Fruit fly (Drosophila melanogaster): ENCODE results near the gene Sfp36F.

Sfp36F gene

DNA sequence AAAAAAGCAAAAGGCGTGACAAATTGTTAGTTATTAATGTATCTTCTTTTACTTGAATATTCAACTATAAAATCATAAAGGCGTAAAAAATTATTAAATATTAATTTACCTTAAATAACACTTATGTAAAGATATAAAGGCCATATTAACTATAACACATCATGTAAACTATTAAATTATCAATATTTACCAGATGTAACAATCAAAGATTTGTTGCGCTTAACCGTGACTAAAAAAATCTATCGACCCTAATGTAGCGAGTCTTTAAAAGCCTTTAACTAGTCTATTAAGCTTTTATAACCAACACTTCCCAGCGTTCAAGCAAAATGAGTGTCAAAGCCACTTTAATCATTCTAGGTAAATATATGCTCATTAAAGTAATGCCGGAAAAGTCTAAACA lies at the start of gene Sfp36F:
Sfp36F (plus strand) TSS at position 301 of the 400 bp plus-strand sequence.
- TF ChIP-seq noc (tag; optimal IDR thresholded peaks at IDR 0.05) = no peak

DNA sequence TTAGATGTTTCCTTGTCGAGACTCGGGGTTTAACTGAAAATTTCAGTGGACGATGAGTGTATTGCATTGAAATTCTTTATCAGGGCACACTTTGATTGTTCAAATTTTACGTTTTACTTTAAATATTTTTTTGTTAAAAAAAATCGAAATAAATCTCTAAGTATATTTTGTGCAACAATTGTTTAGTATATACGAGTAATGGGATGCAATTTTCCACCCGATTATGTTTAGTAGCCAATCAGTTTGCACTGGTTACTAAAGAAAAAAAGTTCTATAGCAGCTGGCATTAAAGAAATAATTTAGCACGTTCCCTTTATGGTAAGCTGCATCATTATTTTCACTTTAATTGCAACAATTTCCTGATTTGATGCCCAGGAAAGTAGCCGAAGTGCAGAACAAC lies 34.4 kb upstream of the Sfp36F start, which contains the start of gene CG31788:
CG31788 (minus strand) TSS at position 101 of the 400 bp plus-strand sequence.
- TF ChIP-seq noc (tag; optimal IDR thresholded peaks at IDR 0.05) = no peak

DNA sequence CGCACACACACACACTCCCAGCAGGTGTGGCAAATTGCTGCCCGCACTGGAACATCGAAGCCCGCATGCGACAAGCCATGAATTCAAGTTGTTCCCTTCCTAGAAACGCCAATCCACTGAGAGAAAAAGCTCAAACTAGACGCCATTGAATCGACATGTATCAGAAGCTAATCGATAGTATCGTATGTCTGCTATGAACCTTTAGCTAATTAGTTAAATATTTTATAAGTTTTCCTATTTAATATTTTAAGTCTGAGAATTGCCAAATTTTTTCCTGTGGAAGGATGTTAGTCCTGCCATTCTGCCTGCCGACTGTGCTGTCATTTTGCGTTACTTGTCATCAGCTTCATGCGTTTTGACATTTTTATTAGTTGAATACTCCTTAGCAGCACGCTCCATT lies 24.5 kb upstream of the Sfp36F start:
- no peak for TF ChIP-seq noc (tag; optimal IDR thresholded peaks at IDR 0.05)

DNA sequence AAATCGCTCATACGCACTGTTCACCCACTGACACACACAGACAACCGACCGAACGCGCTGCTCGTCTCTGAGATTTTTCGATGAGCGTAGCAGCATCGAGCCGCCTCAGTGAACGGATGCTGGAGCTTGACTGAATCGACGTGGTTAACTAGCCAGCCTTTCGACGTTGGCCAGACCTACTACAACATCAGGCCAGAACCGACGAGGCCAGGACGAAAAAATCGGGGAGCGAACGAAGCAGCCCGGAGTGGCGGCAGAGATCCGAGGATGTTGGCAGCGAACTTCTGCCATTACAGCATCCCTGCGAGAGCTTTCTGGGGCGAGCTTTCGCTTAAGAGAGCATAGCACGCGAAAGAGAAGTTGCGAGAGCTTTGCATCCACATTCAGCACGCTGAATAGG lies 16.7 kb upstream of the Sfp36F start, which contains the start of gene CG42750:
CG42750 (minus strand) TSS at position 108 of the 400 bp plus-strand sequence.
- TF ChIP-seq noc (tag; optimal IDR thresholded peaks at IDR 0.05) = no peak

DNA sequence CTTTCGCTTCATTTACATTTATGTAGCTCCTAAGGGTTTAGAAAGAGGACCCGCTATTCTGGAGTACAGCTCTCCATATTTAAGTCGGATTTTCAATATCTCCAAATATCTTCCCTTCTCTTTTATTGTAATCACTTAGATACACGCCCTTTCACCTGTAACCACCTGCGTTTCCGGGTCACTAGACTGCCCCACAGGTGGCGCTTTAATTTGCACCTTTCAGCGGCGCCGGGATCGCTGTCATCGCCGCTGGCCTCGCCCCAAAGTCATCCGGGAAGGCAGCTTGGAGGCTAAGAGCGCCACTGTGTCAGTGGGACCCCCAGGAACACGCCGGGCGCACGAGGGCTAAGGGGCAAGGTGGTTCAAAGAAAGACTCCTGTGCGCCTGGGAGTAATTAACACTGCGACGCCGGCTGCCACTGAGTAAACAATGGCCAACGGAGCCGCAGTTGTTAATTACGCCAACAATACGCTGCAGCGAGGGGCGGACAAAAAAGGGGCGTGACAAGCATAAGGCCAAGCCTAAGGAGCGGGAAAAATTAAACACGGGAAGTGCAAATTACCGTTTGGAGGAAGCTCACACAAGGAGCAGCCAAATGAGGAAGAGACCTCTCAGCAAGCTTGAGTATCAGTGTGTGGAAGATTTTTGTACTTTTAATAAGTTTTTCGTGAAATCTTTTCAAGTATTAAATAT lies 8.0 kb upstream of the Sfp36F start:
- TF ChIP-seq noc (tag; optimal IDR thresholded peaks at IDR 0.05) = no peak

DNA sequence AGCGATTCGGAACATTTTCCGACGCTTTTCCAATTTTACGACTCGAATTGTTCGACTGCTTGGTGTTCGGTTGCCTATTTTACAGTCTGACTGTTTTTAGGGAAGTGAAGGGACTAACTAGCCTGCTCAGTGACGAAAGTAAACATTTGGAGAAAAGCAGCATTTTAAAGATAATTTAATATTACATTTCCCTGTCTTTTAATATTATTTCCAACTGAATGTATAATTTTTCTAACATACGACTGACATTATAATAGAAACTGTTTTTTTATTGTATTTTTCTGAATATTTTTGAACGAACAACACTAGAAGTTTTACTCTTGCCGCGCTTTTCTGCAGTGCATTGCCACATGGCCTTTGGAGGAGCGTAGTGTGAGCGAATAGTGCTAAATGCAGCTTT lies 6.7 kb upstream of the Sfp36F start, which contains the start of gene CG31787:
CG31787 (minus strand) TSS at position 101 of the 400 bp plus-strand sequence.
- no peak for TF ChIP-seq noc (tag; optimal IDR thresholded peaks at IDR 0.05)

DNA sequence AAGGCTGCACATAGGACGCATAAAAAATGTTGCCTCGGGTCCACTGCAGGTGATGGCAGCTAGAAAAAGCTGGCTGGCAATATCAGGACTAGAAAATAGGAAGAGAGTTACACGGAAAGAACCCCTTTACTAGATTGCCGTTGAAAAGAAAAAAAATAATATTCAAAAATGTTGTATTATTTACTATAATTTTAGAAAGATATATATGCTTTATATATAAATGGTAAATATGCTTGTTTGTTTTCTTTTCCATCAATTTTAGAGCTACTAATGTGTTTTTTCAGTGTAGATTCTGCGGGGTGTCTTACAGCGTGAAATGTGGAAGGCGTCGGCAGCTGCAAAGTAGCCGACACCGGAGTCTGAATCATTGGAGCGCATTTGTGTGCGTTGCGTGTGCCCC lies 5.2 kb upstream of the Sfp36F start:
- TF ChIP-seq noc (tag; optimal IDR thresholded peaks at IDR 0.05) = no peak

DNA sequence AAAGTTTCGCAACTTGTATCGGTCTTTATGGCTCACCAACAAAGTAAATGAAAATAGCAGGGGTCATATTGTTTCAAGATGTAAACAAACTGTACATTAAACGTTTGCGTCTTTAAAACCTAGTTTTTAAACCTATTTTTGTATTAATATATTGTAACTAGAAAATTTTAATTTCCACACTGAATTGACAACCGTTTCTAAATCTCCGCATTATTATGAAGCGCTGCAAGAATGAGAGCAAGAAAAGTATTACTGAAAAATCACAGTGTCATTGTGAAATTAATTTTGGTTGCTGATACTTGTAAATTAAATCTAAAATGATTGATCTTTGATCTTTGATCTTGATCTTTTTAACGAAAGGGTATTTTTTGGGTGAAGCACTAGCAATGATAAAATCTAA lies 960 bp upstream of the Sfp36F start, which contains the start of gene CG43362:
CG43362 (minus strand) TSS at position 101 of the 400 bp plus-strand sequence.
- TF ChIP-seq noc (tag; optimal IDR thresholded peaks at IDR 0.05) = no peak

DNA sequence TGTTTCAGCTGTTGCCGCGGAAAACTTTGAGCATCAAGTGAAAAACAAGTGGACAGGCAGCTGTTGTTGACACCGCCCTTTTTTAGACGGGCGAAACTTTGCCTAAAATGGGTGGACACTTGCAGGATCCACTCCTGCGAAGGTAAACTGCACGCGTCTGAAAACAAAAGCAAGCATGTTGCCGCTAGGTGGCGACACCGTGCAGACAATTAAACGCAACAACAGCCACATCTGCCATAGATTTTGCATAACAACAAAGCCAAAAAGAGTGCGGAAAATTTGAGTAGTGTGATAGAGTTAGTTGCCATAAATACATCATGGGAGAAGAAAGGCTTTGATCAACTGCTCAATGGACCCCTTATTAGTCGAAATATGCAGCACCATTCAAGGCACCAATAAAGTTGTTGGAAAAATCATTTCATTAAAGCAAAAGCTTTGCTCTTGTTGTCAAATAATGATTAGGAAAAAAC lies 2.1 kb downstream of the Sfp36F start, which contains the start of gene CG5790:
CG5790 (plus strand) TSS at position 420 of the 470 bp plus-strand sequence.
- TF ChIP-seq noc (tag; optimal IDR thresholded peaks at IDR 0.05) = no peak

DNA sequence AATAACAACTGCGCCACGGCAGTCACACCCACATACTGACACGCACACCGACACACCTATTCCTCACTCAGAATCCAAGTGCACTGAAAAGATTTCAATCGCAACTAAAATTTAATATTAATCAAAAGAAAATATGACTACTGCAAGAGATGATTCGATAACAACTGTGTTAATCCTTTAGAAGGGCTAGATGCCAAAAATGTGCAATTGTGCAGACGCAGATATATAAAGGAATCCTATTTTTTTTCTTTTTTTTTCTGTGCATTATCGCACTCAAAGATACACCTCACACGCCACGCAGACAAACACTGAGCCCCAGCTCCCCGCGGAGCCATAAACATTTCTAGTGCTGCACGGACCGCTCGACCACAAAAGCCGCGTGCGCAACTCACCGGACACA lies 6.2 kb downstream of the Sfp36F start:
- no peak for TF ChIP-seq noc (tag; optimal IDR thresholded peaks at IDR 0.05)

DNA sequence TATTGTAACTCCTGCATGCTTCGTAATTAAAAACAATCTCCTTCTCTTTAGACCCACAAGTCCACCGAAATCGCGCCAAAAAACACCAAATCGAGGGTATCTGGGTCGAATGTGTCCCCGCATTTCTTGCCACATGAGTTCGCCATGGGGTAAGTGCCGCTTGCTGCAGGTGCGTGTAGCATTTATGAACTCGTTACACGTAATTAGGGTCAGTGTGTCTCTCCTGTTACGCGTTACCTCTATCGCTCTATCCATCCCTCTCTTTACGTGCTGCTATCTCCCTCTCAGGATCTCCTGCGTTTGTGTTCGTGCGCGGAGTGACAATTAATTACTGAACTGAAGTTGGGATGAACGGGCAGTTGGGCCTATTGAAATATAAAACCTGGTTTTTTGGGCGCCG lies 10.5 kb downstream of the Sfp36F start:
- TF ChIP-seq noc (tag; optimal IDR thresholded peaks at IDR 0.05) = no peak

DNA sequence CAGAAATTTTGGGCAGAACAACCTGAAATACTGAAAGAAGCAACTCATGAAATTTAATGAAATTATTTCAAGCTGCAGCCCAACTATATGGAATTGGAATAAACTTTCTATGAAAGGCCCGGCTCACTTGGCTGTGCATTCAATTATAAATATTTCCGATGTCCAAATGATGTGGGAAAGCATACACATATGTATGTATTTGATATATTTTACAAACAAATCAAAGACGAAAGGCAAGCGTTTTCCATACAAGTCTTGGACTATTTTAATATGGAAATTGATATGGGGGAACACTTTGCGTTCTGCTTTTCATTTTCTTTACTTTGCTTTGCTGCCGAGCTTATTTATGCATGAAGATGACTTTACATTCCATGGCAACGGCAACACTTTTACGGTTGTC lies 12.1 kb downstream of the Sfp36F start:
- no peak for TF ChIP-seq noc (tag; optimal IDR thresholded peaks at IDR 0.05)

DNA sequence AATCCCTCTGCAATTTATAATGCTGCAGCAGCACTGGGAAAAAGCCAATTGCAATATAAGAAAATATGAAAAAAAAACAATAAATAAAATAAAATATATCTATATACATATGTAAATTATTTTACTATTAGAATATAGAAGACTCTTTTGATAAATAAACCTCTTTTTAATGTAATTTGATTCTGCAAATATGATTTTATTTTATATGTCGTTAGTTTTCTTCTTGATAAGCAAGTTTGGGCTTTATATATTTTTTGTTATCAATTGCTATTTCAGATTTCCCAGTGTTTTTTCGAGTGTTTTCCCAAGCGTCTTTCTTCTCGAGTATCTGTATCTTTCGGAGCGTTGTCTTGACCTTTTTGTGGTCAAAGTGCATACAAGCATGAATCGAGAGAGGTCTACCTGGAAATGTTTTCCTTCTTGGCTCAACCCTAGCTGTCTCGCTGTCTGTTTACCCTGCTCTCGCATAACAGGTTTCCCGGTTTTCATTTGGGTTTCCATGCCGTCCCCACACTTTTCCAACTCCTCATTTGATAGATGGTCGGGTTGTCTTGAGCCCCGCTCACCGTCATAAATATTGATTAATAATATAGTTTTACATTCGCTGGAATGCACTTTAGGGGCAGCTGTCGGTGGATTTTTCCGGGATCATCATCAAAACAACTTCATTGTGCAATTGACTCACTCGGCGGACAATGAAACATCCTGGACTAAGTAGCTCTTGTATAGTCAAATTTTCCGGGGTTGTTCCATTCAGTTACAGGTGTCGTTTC lies 12.9 kb downstream of the Sfp36F start:
- TF ChIP-seq noc (tag; optimal IDR thresholded peaks at IDR 0.05) = no peak

DNA sequence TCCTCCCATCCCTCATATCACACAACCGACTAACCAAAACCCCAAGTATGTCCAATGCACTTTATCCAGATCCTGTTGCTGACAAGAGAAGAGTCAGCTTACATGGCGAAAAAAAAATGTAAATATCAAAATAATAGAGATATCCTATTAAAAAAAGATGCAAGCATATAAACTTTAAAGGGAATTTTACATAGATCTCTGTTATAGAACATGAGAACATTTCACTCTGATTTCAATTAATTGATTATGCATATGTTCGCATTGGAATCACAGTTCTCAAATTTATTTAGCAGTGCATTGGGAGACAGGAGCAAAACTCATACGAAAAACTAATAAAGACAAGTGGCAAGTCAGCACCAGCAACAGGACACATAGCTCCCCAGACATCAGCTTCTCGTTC lies 15.5 kb downstream of the Sfp36F start:
- no peak for TF ChIP-seq noc (tag; optimal IDR thresholded peaks at IDR 0.05)

DNA sequence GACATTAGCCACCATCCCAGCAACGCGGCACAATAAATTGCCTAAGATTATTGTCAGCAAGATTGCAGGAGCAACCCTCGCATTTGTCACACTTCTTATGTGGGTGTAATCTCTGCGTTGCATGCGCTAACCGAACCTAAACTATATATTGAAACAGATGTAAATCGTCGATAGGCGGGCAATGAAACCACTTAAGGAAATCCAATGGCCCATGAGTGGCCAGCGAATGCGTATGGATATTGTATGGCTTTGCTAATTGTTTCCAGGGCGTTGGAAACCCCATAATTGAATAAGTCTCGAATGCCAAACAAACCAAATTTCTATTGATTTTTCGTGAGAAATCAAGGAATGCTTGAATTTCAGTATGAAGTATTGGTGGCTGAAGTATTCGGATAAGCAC lies 16.3 kb downstream of the Sfp36F start:
- no peak for TF ChIP-seq noc (tag; optimal IDR thresholded peaks at IDR 0.05)

DNA sequence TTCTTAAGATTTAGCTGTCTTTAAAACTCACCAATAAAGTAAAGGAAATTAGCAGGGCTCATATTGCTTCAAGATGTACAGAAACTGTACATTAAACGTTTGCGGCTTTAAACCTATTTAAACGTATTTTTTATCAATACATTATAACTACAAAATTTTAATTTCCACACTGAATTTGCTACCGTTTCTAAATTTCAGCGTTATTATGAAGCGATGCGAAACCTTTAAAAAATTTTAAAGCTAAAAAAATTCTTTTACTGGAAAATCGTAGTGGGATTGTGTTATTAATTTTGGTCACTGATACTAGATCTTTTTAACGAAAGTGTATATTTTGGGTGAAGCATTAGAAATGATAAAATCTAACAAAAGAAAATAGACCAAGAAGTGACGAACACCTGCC lies 17.0 kb downstream of the Sfp36F start, which contains the start of gene CG43354:
CG43354 (minus strand) TSS at position 101 of the 400 bp plus-strand sequence.
- no peak for TF ChIP-seq noc (tag; optimal IDR thresholded peaks at IDR 0.05)

DNA sequence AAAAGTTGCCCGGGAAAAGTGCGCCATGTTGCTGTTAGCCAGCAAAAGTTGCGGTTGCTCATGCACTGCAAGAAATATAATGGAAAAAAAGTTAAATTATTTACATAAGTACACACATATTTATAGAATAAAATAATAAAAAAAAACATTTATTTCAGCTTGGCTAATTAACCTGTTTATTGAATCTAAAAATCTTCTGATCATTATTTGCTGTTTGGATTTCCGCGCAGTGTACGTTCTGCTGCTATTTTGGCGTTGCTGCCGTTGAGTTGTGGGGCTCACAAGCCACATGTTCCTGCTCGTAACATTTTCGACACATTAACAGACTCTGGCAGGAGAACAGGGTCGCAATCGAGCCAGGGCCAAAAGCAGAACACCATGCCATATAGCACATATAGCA lies 18.2 kb downstream of the Sfp36F start:
- TF ChIP-seq noc (tag; optimal IDR thresholded peaks at IDR 0.05) = no peak

Measured in whole organism, larva.